Worm (Caenorhabditis elegans): ENCODE data around the gene scav-4.

DNA sequence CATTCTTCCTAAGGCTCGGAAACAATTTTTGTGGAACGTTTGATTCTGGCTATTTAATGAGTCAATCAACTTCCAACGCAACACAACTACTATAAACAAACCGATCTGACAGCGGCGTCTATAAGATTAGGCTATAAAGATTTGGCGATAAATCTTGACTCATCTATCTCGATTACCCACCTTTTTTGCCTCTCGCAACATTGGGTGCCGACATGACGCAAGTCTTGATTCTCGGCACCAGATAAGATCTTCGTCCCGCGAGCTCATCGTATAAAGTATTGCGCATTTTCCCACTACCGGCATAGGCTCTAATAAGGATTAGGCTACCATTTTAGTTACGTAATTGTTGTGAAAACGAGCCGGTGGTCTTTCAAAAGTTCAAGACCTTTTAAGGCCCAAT, 30.3 kb downstream of the scav-4 start:
- TF ChIP-seq him-1 (tag; optimal IDR thresholded peaks at IDR 0.05) (no peak), dao-5 (tag; optimal IDR thresholded peaks at IDR 0.05) (no peak)

Data from whole organism, L4/young adult.